Fruit fly (Drosophila melanogaster) whole organism, pupa: ENCODE results near the gene miple2.

Experiments used
- CG10348 ChIP-seq: fragments of 200-800 bp; sonication (Bioruptor generic); IDR thresholded peaks from 2 replicates; pipeline ENCODE4 v1.3.6; 2022; ENCODE audit warnings: missing biosample characterization, missing genetic modification characterization
- CG12605 ChIP-seq: fragments of 200-800 bp; sonication (Bioruptor generic); IDR thresholded peaks from 2 replicates; pipeline ENCODE4 v1.3.6; 2022; ENCODE audit warnings: missing biosample characterization, missing genetic modification characterization
- CG13204 ChIP-seq: fragments of 200-800 bp; sonication (Bioruptor generic); optimal IDR thresholded peaks from 2 replicates; lab custom pipeline; 2018; ENCODE audit warnings: missing biosample characterization, mild to moderate bottlenecking, missing genetic modification characterization, moderate library complexity
- CG14655 ChIP-seq: fragments of 200-800 bp; sonication (Bioruptor generic); optimal IDR thresholded peaks from 3 replicates; lab custom pipeline; 2017; ENCODE audit warnings: mild to moderate bottlenecking, missing biosample characterization, missing genetic modification reagents, missing genetic modification characterization
- CG15710 ChIP-seq: fragments of 200-800 bp; sonication (Bioruptor generic); optimal IDR thresholded peaks from 2 replicates; lab custom pipeline; 2018; ENCODE audit warnings: missing biosample characterization, mild to moderate bottlenecking, missing genetic modification characterization, moderate library complexity
- CG17806 ChIP-seq: fragments of 200-800 bp; sonication (Bioruptor generic); optimal IDR thresholded peaks from 2 replicates; lab custom pipeline; 2018; ENCODE audit warnings: missing biosample characterization, mild to moderate bottlenecking, missing genetic modification characterization, moderate library complexity
- CG32121 ChIP-seq: fragments of 200-800 bp; sonication (Bioruptor generic); IDR thresholded peaks from 2 replicates; pipeline ENCODE4 v1.3.6; 2022; ENCODE audit warnings: missing biosample characterization, missing genetic modification characterization
- CG34367 ChIP-seq: fragments of 200-800 bp; sonication (Bioruptor generic); optimal IDR thresholded peaks from 2 replicates; lab custom pipeline; 2018; ENCODE audit warnings: missing biosample characterization, mild to moderate bottlenecking, missing genetic modification characterization
- CG4496 ChIP-seq: fragments of 200-800 bp; sonication (Bioruptor generic); IDR thresholded peaks from 3 replicates; pipeline ENCODE4 v1.3.6; 2022; ENCODE audit warnings: missing biosample characterization, missing genetic modification characterization
- CG8159 ChIP-seq: fragments of 200-800 bp; sonication (Bioruptor generic); optimal IDR thresholded peaks from 3 replicates; lab custom pipeline; 2018; ENCODE audit warnings: missing biosample characterization, mild to moderate bottlenecking, missing genetic modification characterization, moderate library complexity
- CG8301 ChIP-seq: fragments of 200-800 bp; sonication (Bioruptor generic); optimal IDR thresholded peaks from 2 replicates; lab custom pipeline; 2018; ENCODE audit warnings: missing biosample characterization, mild to moderate bottlenecking, missing genetic modification characterization
- CG9948 ChIP-seq: fragments of 200-800 bp; sonication (Bioruptor generic); optimal IDR thresholded peaks from 2 replicates; lab custom pipeline; 2018; ENCODE audit warnings: missing biosample characterization, mild to moderate bottlenecking, missing genetic modification characterization, moderate library complexity
- D1 ChIP-seq: fragments of 200-800 bp; sonication (Bioruptor generic); optimal IDR thresholded peaks from 2 replicates; lab custom pipeline; 2018; ENCODE audit warnings: missing biosample characterization, mild to moderate bottlenecking, missing genetic modification characterization, moderate library complexity
- EcR ChIP-seq: fragments of 200-800 bp; sonication (Bioruptor generic); optimal IDR thresholded peaks from 3 replicates; lab custom pipeline; 2019; ENCODE audit warnings: missing biosample characterization, missing genetic modification characterization, mild to moderate bottlenecking, moderate library complexity, missing genetic modification reagents
- Ets98B ChIP-seq: fragments of 200-800 bp; sonication (Bioruptor generic); IDR thresholded peaks from 2 replicates; pipeline ENCODE4 v1.3.6; 2022; ENCODE audit warnings: missing biosample characterization, missing genetic modification characterization
- Pif1A ChIP-seq: fragments of 200-800 bp; sonication (Bioruptor generic); optimal IDR thresholded peaks from 3 replicates; lab custom pipeline; 2016; ENCODE audit warnings: missing biosample characterization, missing genetic modification characterization
- Pif1B ChIP-seq: fragments of 200-800 bp; sonication (Bioruptor generic); optimal IDR thresholded peaks from 3 replicates; lab custom pipeline; 2016; ENCODE audit warnings: missing biosample characterization, missing genetic modification characterization
- Snoo ChIP-seq: fragments of 200-800 bp; sonication (Bioruptor generic); optimal IDR thresholded peaks from 3 replicates; lab custom pipeline; 2017; ENCODE audit warnings: missing biosample characterization, mild to moderate bottlenecking, missing genetic modification characterization, inconsistent platforms
- fd96Ca ChIP-seq: fragments of 200-800 bp; sonication (Bioruptor generic); IDR thresholded peaks from 3 replicates; pipeline ENCODE4 v1.3.6; 2022; ENCODE audit warnings: missing biosample characterization, missing genetic modification characterization
- gl ChIP-seq: fragments of 200-800 bp; sonication (Bioruptor generic); optimal IDR thresholded peaks from 2 replicates; lab custom pipeline; 2018; ENCODE audit warnings: missing biosample characterization, mild to moderate bottlenecking, missing genetic modification characterization
- rn ChIP-seq: fragments of 200-800 bp; sonication (Bioruptor generic); IDR thresholded peaks from 2 replicates; pipeline ENCODE4 v1.3.6; 2022; ENCODE audit warnings: missing biosample characterization, missing genetic modification characterization

The miple2 gene

DNA sequence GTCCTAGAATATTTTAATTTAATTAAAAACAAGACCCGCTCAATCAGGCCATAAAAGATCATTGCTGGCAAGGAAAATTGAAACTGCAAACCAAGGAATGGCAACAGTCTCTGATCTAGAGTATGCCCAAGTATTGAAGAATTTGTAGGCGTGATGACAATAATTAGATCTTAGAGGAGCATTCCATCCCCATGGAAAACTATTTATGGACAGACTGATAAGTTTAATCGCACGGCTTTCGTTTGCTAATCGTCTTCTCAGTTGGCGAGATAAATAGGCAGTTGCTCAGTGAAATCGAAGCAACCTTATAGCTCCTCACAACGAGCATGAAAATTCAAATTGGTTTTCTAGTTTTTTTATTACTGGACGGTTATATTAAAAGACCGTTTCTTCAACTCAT lies 45.8 kb downstream of the miple2 start, which contains the start of gene ddbt:
TSS of gene ddbt (plus strand) at position 301 of the 400 bp plus-strand sequence.
- TF ChIP-seq CG15710 (no peak), CG17806 (tag; lab: Kevin White, UChicago) (no peak), CG32121 (GFP tag; lab: Robert Waterston, UW) (no peak), CG4496 (GFP tag; lab: Robert Waterston, UW) (no peak), CG34367 (tag; lab: Kevin White, UChicago) (no peak), CG8301 (tag; lab: Kevin White, UChicago) (no peak), Snoo (tag; lab: Kevin White, UChicago) (no peak), EcR (no peak), D1 (tag; lab: Kevin White, UChicago) (no peak)

DNA sequence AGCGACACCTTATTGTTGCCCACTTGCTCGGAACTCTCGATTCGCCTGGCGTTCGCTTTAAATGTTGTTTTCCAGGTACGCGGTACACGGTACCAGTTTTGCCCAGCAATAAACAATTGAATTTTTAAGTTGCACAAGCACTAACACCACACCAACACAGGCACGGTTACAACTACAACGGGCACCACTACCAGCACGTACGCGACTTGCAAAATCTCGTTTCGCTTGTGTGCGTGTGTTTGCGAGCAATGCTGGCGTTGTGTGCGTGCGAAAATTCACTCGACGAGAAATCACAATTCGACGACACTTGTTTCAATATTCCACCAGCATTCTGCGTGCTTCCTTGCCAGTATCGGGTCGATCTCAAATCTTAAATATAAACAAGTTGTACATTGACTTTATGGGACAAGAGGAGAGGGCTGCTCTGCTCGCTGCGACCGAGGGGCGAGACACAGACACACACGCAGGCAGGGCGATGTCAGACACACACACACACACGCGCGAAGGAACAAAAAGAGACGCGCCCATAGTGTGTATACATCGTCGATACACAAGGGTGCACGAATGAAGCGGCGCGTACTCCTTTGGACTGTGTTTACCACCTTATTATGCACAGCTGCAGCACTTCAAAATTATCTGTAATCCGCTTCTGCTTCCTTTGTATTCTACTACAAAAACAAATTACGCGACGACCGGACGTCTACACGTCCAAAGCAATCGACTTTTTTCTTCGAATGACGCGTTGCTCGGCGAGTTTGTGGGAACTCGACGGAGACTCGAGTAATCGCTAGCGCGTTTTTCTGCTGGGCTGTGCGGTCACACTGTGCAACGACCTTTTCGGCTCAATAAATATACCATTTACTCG lies 48.4 kb downstream of the miple2 start, which contains the start of gene fwd:
TSS of gene fwd (minus strand) at position 740 of the 865 bp plus-strand sequence.
- TF ChIP-seq CG14655 (no peak), Pif1B (GFP tag; lab: Kevin White, UChicago) (no peak), CG8159 (tag; lab: Kevin White, UChicago) (peak; percentile 30), D1 (tag; lab: Kevin White, UChicago) (no peak), gl (no peak), CG8301 (tag; lab: Kevin White, UChicago) (no peak), CG13204 (GFP tag; lab: Kevin White, UChicago) (no peak), CG9948 (tag; lab: Kevin White, UChicago) (no peak), fd96Ca (GFP tag; lab: Robert Waterston, UW) (peak; percentile 22; the same call in 1 of the 3 replicates), rn (GFP tag; lab: Robert Waterston, UW) (no peak), CG32121 (GFP tag; lab: Robert Waterston, UW) (no peak), EcR (peak; percentile 63), CG17806 (tag; lab: Kevin White, UChicago) (no peak), Pif1A (GFP tag; lab: Kevin White, UChicago) (no peak), Snoo (tag; lab: Kevin White, UChicago) (no peak), CG4496 (GFP tag; lab: Robert Waterston, UW) (peak; percentile 74), CG12605 (GFP tag; lab: Robert Waterston, UW) (0 out of 2 replicates have a peak, but pooled peaks have one; percentile 14), CG34367 (tag; lab: Kevin White, UChicago) (no peak)

DNA sequence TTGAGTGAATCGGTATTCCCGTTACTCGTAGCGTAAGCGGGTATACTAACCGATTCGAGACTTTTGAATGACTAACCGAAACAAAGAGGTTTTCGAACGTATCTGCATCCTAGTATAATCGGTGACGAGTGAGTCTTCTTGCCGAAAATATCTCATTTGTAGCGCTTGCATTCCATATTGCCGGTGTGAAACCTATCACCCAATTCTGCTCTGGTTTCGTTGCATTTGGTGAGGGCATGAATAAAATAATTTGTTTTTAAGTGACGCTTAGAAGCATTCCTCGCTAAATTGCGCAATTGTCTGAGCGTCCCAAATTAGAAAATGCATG lies 49.0 kb downstream of the miple2 start:
- TF ChIP-seq EcR = no peak
- no peak for TF ChIP-seq Pif1B (GFP tag; lab: Kevin White, UChicago)
- TF ChIP-seq CG15710 = no peak
- TF ChIP-seq Ets98B (GFP tag; lab: Robert Waterston, UW) = no peak
- no peak for TF ChIP-seq CG32121 (GFP tag; lab: Robert Waterston, UW)
- no peak for TF ChIP-seq CG13204 (GFP tag; lab: Kevin White, UChicago)
- TF ChIP-seq Snoo (tag; lab: Kevin White, UChicago) = no peak
- no peak for TF ChIP-seq Pif1A (GFP tag; lab: Kevin White, UChicago)
- TF ChIP-seq CG14655 = no peak
- no peak for TF ChIP-seq CG8301 (tag; lab: Kevin White, UChicago)

DNA sequence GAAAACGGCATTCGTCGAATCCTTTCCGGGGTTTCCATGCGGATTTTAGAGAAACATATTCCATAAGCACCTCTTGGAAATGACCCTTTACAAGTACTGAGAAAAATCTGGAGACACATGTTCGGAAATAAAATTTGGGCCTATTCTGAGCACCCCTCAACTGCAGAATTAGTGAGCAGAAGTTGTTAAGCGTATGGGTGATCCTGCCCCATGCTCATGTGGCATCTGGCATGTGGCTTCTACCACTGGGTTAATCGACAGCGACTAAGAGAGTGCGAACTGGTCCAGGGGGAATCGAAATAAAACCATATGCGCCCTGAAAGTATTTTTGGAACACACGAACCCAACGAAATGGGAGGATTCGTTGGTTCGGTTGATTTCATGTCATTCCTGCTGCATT lies 49.8 kb downstream of the miple2 start:
- TF ChIP-seq EcR = no peak
- TF ChIP-seq CG8301 (tag; lab: Kevin White, UChicago) = no peak
- TF ChIP-seq Snoo (tag; lab: Kevin White, UChicago) = no peak
- no peak for TF ChIP-seq Pif1B (GFP tag; lab: Kevin White, UChicago)
- TF ChIP-seq CG12605 (GFP tag; lab: Robert Waterston, UW) = no peak
- no peak for TF ChIP-seq CG34367 (tag; lab: Kevin White, UChicago)
- no peak for TF ChIP-seq CG10348 (GFP tag; lab: Robert Waterston, UW)
- no peak for TF ChIP-seq CG4496 (GFP tag; lab: Robert Waterston, UW)
- no peak for TF ChIP-seq Ets98B (GFP tag; lab: Robert Waterston, UW)
- no peak for TF ChIP-seq fd96Ca (GFP tag; lab: Robert Waterston, UW)
- no peak for TF ChIP-seq CG14655
- no peak for TF ChIP-seq gl
- TF ChIP-seq D1 (tag; lab: Kevin White, UChicago) = no peak
- TF ChIP-seq, all 21 proteins: peak for 0

DNA sequence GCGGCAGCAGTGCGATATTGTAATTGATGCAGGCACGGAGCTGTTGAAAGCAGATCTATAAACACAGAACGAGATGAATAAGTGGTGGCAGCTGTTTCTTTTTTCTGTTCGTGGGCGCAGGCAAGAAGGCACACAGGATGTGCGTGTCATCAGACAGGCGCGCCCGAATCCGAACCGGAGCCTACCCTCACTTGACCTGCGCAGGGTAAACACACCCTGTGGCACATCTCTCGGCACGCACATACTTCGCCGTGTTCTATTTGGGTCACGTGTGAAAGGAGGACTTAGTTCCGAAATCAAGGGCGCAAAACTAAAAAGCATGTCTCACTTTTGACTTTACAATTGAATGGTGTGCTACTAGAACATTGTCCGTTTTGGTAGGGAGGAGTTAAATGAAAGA lies 50.5 kb downstream of the miple2 start:
- TF ChIP-seq CG13204 (GFP tag; lab: Kevin White, UChicago) = no peak
- TF ChIP-seq CG8301 (tag; lab: Kevin White, UChicago) = no peak
- TF ChIP-seq Pif1B (GFP tag; lab: Kevin White, UChicago) = no peak
- TF ChIP-seq CG12605 (GFP tag; lab: Robert Waterston, UW) = no peak
- TF ChIP-seq Snoo (tag; lab: Kevin White, UChicago) = no peak
- no peak for TF ChIP-seq CG32121 (GFP tag; lab: Robert Waterston, UW)
- TF ChIP-seq CG8159 (tag; lab: Kevin White, UChicago) = no peak
- TF ChIP-seq CG17806 (tag; lab: Kevin White, UChicago) = no peak
- no peak for TF ChIP-seq CG15710
- TF ChIP-seq rn (GFP tag; lab: Robert Waterston, UW) = no peak
- TF ChIP-seq gl = no peak
- TF ChIP-seq fd96Ca (GFP tag; lab: Robert Waterston, UW) = no peak
- TF ChIP-seq EcR = no peak
- TF ChIP-seq D1 (tag; lab: Kevin White, UChicago) = no peak
- TF ChIP-seq CG10348 (GFP tag; lab: Robert Waterston, UW) = no peak
- no peak for TF ChIP-seq CG9948 (tag; lab: Kevin White, UChicago)
- no peak for TF ChIP-seq CG14655
- no peak for TF ChIP-seq CG34367 (tag; lab: Kevin White, UChicago)
